Worm (Caenorhabditis elegans): ENCODE results near the gene clc-33.

DNA sequence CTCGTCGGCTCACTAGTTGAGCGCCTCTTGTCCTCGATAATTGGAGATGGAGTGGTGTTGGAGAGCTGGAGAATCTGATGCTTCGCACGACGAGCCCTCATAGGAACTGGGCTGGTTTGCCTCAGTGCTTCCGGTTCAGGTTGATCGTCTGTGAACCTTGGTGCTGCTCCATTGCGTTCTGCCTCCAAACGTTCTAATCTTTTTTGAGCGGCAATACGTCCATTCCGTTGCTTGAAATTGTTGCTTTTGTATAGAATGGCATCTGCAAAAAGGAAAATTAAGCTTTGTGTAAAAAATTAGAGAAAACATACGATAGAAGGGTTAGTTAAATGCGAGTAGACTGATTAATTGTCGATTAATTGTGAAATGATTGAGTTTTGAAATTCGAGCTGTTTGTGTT lies 27.3 kb upstream of the clc-33 start, which contains the start of gene F46F5.5:
- no peak for TF ChIP-seq sea-1 (GFP tag; conservative IDR thresholded peaks at IDR 0.05)
- TF ChIP-seq ceh-36 (tag; optimal IDR thresholded peaks at IDR 0.05), result no peak
- no peak for TF ChIP-seq tbx-37 (GFP tag; conservative IDR thresholded peaks at IDR 0.05)
- TF ChIP-seq ceh-13 (GFP tag; optimal IDR thresholded peaks at IDR 0.05), result no peak
- no peak for TF ChIP-seq ama-1 (optimal IDR thresholded peaks at IDR 0.05)
- no peak for TF ChIP-seq hmbx-1 (tag; optimal IDR thresholded peaks at IDR 0.05)
- TF ChIP-seq ets-7 (tag; optimal IDR thresholded peaks at IDR 0.05), result no peak
- no peak for TF ChIP-seq aly-1 (tag; optimal IDR thresholded peaks at IDR 0.05)
- TF ChIP-seq F13C5.2 (tag; optimal IDR thresholded peaks at IDR 0.05), result no peak
- no peak for TF ChIP-seq pes-1 (GFP tag; IDR thresholded peaks at IDR 0.05)

Measured in whole organism, early embryonic.